Fruit fly (Drosophila melanogaster): ENCODE data around the gene eIF2D.

DNA sequence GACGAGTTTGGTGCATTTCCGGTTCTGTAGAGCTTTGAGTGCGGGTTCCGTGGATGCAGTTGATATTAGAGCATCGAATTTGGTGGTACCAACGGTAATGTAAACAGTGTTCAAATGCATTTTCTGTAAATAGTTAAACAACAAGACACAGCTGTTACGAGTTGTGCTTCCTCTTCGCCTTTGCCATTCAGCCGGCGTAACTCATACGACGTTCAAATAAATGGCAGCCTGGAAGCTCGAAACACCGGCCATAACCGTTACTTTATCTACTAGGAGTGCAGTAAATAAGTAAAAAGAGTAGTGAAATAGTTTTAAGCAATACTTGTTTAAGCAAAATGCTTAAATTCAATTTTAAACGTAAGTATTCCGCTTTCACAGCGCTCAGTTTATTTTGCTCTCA is 13.2 kb downstream of the eIF2D start, which contains the start of the genes Alg13 and superdeath:
- TF ChIP-seq OdsH (GFP tag; optimal IDR thresholded peaks at IDR 0.05) (no peak), CG4318 (GFP tag; optimal IDR thresholded peaks at IDR 0.05) (no peak), CG6276 (GFP tag; optimal IDR thresholded peaks at IDR 0.05) (no peak), CG3919 (GFP tag; optimal IDR thresholded peaks at IDR 0.05) (no peak), CG16779 (tag; optimal IDR thresholded peaks at IDR 0.05) (no peak), salr (GFP tag; optimal IDR thresholded peaks at IDR 0.05) (no peak), svp (GFP tag) (no peak), fd59A (GFP tag; optimal IDR thresholded peaks at IDR 0.05) (no peak), Eip78C (GFP tag) (no peak), Sox102F (GFP tag; optimal IDR thresholded peaks at IDR 0.05) (no peak), CG10631 (GFP tag; optimal IDR thresholded peaks at IDR 0.05) (no peak), Hr4 (GFP tag; optimal IDR thresholded peaks at IDR 0.05) (no peak), CG34406 (GFP tag; optimal IDR thresholded peaks at IDR 0.05) (no peak), Smox (GFP tag; optimal IDR thresholded peaks at IDR 0.05) (no peak)
